Fruit fly (Drosophila melanogaster): ENCODE data around the gene CG6511.
A peak's percentile ranks its signal among the peaks of the same experiment; 100 is the strongest.

The CG6511 gene

DNA sequence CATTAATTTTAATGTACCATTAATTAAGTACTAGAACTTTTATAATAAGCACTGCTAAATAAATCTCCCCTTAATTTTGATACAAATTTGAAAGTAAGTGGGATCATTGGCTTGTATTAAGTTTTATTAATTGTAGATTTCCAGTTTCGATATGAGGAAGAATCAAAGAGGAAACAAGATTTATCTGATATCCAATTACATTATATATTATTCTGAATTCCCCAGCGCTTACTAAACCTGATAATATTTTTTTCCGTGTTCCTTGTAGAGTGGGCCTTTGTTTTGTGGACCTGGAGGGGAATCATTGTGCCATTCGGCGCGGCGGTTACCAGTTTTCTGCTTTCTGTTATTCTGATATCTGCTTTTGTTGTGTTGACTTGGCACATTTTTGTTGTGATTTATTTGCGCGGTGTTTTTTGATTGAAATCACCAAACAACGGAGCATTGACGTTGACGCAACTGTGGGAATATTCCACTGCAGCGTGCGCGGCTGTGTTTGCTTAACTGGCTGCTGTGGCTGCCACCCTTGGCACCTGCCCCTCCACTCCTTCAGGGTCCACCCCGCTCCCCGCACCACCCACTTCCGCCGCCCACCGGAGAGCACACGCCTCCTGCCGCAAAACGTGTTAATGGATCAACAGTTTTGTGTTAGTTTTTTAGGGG lies 36.6 kb upstream of the CG6511 start (continued):
- TF ChIP-seq fd59A (GFP tag; optimal IDR thresholded peaks at IDR 0.05) (no peak), CG10631 (GFP tag; optimal IDR thresholded peaks at IDR 0.05) (peak; percentile 43), CG1621 (tag; optimal IDR thresholded peaks at IDR 0.05) (no peak), cyc (GFP tag; optimal IDR thresholded peaks at IDR 0.05) (peak; percentile 20), topi (GFP tag; optimal IDR thresholded peaks at IDR 0.05) (peak; percentile 1), Gug (GFP tag; IDR thresholded peaks at IDR 0.05) (no peak), Met (GFP tag; optimal IDR thresholded peaks at IDR 0.05) (peak; percentile 60), CG31627 (GFP tag; optimal IDR thresholded peaks at IDR 0.05) (peak; percentile 52), Eip78C (GFP tag) (no peak)

DNA sequence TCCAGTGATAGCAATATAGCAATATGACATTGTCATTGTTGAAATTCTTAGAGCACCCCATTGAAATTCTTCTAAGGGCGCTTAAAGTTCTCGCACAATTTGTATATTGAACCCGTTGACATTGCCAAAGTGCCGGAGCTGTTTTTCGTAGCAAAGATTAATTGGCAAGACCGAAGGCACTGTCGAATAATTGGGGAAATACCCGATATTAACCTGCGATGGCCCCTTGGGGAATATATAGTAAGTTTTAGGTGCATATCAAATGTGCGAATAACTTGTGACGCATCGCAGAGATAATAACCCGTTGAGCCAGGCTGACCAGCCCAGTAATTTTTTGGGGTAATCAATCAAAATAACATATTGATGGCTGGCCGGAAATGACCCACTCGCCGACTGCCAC lies 34.5 kb upstream of the CG6511 start:
- TF ChIP-seq achi (GFP tag; optimal IDR thresholded peaks at IDR 0.05) = no peak
- TF ChIP-seq CG6792 (GFP tag; optimal IDR thresholded peaks at IDR 0.05) = no peak
- TF ChIP-seq CG34406 (GFP tag; optimal IDR thresholded peaks at IDR 0.05) = no peak
- no peak for TF ChIP-seq Blimp-1 (GFP tag; optimal IDR thresholded peaks at IDR 0.05)
- TF ChIP-seq fd85E (GFP tag; optimal IDR thresholded peaks at IDR 0.05) = no peak
- TF ChIP-seq CG3032 (tag; optimal IDR thresholded peaks at IDR 0.05) = no peak
- TF ChIP-seq Sox102F (GFP tag; optimal IDR thresholded peaks at IDR 0.05) = no peak
- TF ChIP-seq CG8319 (GFP tag; optimal IDR thresholded peaks at IDR 0.05) = no peak
- no peak for TF ChIP-seq Lpt (GFP tag; optimal IDR thresholded peaks at IDR 0.05)
- no peak for TF ChIP-seq CG10631 (GFP tag; optimal IDR thresholded peaks at IDR 0.05)
- no peak for TF ChIP-seq CG11902 (GFP tag; optimal IDR thresholded peaks at IDR 0.05)

- TF ChIP-seq Eip93F (GFP tag; optimal IDR thresholded peaks at IDR 0.05) (no peak), CG8632 (GFP tag; optimal IDR thresholded peaks at IDR 0.05) (peak; percentile 13), Hr38 (GFP tag; optimal IDR thresholded peaks at IDR 0.05) (no peak), eg (GFP tag; IDR thresholded peaks at IDR 0.05) (no peak), cyc (GFP tag; optimal IDR thresholded peaks at IDR 0.05) (no peak), Gug (GFP tag; IDR thresholded peaks at IDR 0.05) (no peak), CG3919 (GFP tag; optimal IDR thresholded peaks at IDR 0.05) (no peak), ss (GFP tag; optimal IDR thresholded peaks at IDR 0.05) (peak in 1 of 2 experiments; percentile 16), salr (GFP tag; optimal IDR thresholded peaks at IDR 0.05) (no peak), CG7368 (GFP tag; optimal IDR thresholded peaks at IDR 0.05) (no peak), lz (GFP tag; optimal IDR thresholded peaks at IDR 0.05) (no peak), fd85E (GFP tag; optimal IDR thresholded peaks at IDR 0.05) (no peak), Lpt (GFP tag; optimal IDR thresholded peaks at IDR 0.05) (no peak), svp (GFP tag) (peak; percentile 87), fd59A (GFP tag; optimal IDR thresholded peaks at IDR 0.05) (no peak), CG6163 (GFP tag; IDR thresholded peaks at IDR 0.05) (no peak; the same call in 2 of the 3 replicates), Sox102F (GFP tag; optimal IDR thresholded peaks at IDR 0.05) (peak; percentile 20), CG6854 (GFP tag; optimal IDR thresholded peaks at IDR 0.05) (peak; percentile 0), CG8119 (GFP tag; IDR thresholded peaks at IDR 0.05) (no peak), CG16779 (tag; optimal IDR thresholded peaks at IDR 0.05) (no peak), dac (GFP tag; optimal IDR thresholded peaks at IDR 0.05) (no peak), CG9139 (GFP tag; optimal IDR thresholded peaks at IDR 0.05) (no peak), CG10631 (GFP tag; optimal IDR thresholded peaks at IDR 0.05) (no peak), CG32006 (GFP tag; optimal IDR thresholded peaks at IDR 0.05) (no peak), Ets21C (GFP tag; optimal IDR thresholded peaks at IDR 0.05) (no peak), OdsH (GFP tag; optimal IDR thresholded peaks at IDR 0.05) (no peak), Smox (GFP tag; optimal IDR thresholded peaks at IDR 0.05) (no peak), Blimp-1 (GFP tag; optimal IDR thresholded peaks at IDR 0.05) (no peak), Ets96B (tag; optimal IDR thresholded peaks at IDR 0.05) (no peak), CG11294 (GFP tag; IDR thresholded peaks at IDR 0.05) (no peak), CG31627 (GFP tag; optimal IDR thresholded peaks at IDR 0.05) (no peak), CG6792 (GFP tag; optimal IDR thresholded peaks at IDR 0.05) (no peak), CG4318 (GFP tag; optimal IDR thresholded peaks at IDR 0.05) (no peak), Hr4 (GFP tag; optimal IDR thresholded peaks at IDR 0.05) (no peak), Sox14 (GFP tag; optimal IDR thresholded peaks at IDR 0.05) (no peak), Sox15 (GFP tag; optimal IDR thresholded peaks at IDR 0.05) (no peak), CG1621 (tag; optimal IDR thresholded peaks at IDR 0.05) (no peak), Eip78C (GFP tag) (peak; percentile 67), CG34406 (GFP tag; optimal IDR thresholded peaks at IDR 0.05) (no peak), vri (GFP tag; optimal IDR thresholded peaks at IDR 0.05) (peak; percentile 68)
Observed at dm6 chr3L:8688694-8689291, 32.3 kb upstream of the CG6511 start.
